Fruit fly (Drosophila melanogaster): ENCODE data around the gene vilya.

DNA sequence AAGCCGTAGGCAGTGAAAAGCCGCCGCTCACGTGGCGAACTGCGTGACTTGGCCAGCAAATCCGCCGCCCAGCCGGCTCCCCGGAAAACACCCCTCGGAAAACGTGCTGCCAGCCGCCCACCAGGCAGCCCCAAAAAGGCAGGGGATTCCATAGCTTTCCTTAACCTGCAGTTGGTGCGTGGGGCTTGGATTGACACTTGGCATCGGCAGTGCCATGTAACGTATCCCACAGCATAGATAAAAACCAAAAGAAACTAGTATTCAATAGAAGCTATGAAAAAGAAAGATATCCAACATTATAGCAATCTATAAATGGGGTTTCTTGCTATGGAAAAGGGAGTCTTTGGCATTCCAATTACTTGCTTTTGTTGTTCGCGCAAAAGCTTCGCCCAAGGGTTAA, 41.5 kb upstream of the vilya start:
- TF ChIP-seq sv (GFP tag; optimal IDR thresholded peaks at IDR 0.05) (no peak), psq (GFP tag; optimal IDR thresholded peaks at IDR 0.05) (no peak), ey (GFP tag; optimal IDR thresholded peaks at IDR 0.05) (no peak), Abd-B (GFP tag; optimal IDR thresholded peaks at IDR 0.05) (no peak), Vsx2 (GFP tag; optimal IDR thresholded peaks at IDR 0.05; ENCODE audit: partially characterized antibody) (no peak), lola (GFP tag; optimal IDR thresholded peaks at IDR 0.05) (no peak), fru (GFP tag; optimal IDR thresholded peaks at IDR 0.05) (no peak), CG32264 (GFP tag; optimal IDR thresholded peaks at IDR 0.05) (no peak), usp (GFP tag; optimal IDR thresholded peaks at IDR 0.05) (no peak)
